Worm (Caenorhabditis elegans) whole organism, mixed stage, embryonic: ENCODE results near the gene F23B12.7.

Experiments
- drap-1 ChIP-seq: fragments of 200-800 bp; sonication (Bioruptor generic); optimal IDR thresholded peaks from 3 replicates; lab custom pipeline; 2018; ENCODE audit warnings: mild to moderate bottlenecking, missing genetic modification characterization, missing compliant biosample characterization
- elt-1 ChIP-seq: sonication (generic microtip); optimal IDR thresholded peaks from 2 replicates; lab custom pipeline; 2017; ENCODE audit warnings: missing genetic modification characterization, mild to moderate bottlenecking, missing compliant biosample characterization, antibody characterized with exemption, moderate library complexity, borderline replicate concordance; ENCODE audit not compliant: insufficient read depth
- elt-3 ChIP-seq: fragments of 150-350 bp; optimal IDR thresholded peaks from 2 replicates; lab custom pipeline; 2014; ENCODE audit warnings: missing biosample characterization, missing genetic modification characterization
- lsy-2 ChIP-seq: fragments of 150-350 bp; optimal IDR thresholded peaks from 2 replicates; lab custom pipeline; 2014; ENCODE audit warnings: missing biosample characterization, missing genetic modification characterization
- nhr-12 ChIP-seq: fragments of 150-350 bp; optimal IDR thresholded peaks from 2 replicates; lab custom pipeline; 2014; ENCODE audit warnings: missing biosample characterization, missing genetic modification characterization
- nhr-237 ChIP-seq: fragments of 150-350 bp; optimal IDR thresholded peaks from 2 replicates; lab custom pipeline; 2014; ENCODE audit warnings: missing biosample characterization, missing genetic modification characterization
- nhr-28 ChIP-seq: fragments of 150-350 bp; optimal IDR thresholded peaks from 2 replicates; lab custom pipeline; 2014; ENCODE audit warnings: missing biosample characterization, missing genetic modification characterization
- pha-4 ChIP-seq: fragments of 150-350 bp; optimal IDR thresholded peaks from 2 replicates; lab custom pipeline; 2018; ENCODE audit warnings: missing biosample characterization, missing genetic modification reagents, missing genetic modification characterization
- sem-2 ChIP-seq: fragments of 200-800 bp; sonication (Bioruptor generic); optimal IDR thresholded peaks from 2 replicates; lab custom pipeline; 2018; ENCODE audit warnings: mild to moderate bottlenecking, missing genetic modification characterization, missing compliant biosample characterization
- snpc-4 ChIP-seq: fragments of 150-350 bp; optimal IDR thresholded peaks from 2 replicates; lab custom pipeline; 2014; ENCODE audit warnings: missing biosample characterization, missing genetic modification characterization

ce11 chrV:14439236-14439635 lies 10.3 kb upstream of the F23B12.7 start:
- TF ChIP-seq nhr-237 (tag; lab: Kevin White, UChicago) = no peak
- no peak for TF ChIP-seq elt-1 (tag; lab: Kevin White, UChicago)
- no peak for TF ChIP-seq lsy-2 (tag; lab: Kevin White, UChicago)
- no peak for TF ChIP-seq drap-1 (GFP tag; lab: Kevin White, UChicago)
- TF ChIP-seq sem-2 (GFP tag; lab: Kevin White, UChicago) = no peak
- no peak for TF ChIP-seq nhr-28 (tag; lab: Kevin White, UChicago)
- no peak for TF ChIP-seq snpc-4
- TF ChIP-seq pha-4 (tag; lab: Kevin White, UChicago) = no peak
- TF ChIP-seq elt-3 (tag; lab: Kevin White, UChicago) = no peak
- no peak for TF ChIP-seq nhr-12 (tag; lab: Kevin White, UChicago)
